Worm (Caenorhabditis elegans) whole organism, young adult: ENCODE results near the gene mtch-1.

Experiments used
- B0019.2 ChIP-seq: fragments of 200-800 bp; sonication (Bioruptor generic); conservative IDR thresholded peaks from 2 replicates; pipeline ENCODE4 v1.3.6; 2022; ENCODE audit warnings: missing genetic modification reagents, missing genetic modification characterization, missing compliant biosample characterization
- B0336.3 ChIP-seq: fragments of 200-800 bp; sonication (Bioruptor generic); IDR thresholded peaks from 2 replicates; pipeline ENCODE4 v1.3.6; 2022; ENCODE audit warnings: missing genetic modification characterization, missing compliant biosample characterization
- F10E7.11 ChIP-seq: sonication (generic microtip); optimal IDR thresholded peaks from 2 replicates; lab custom pipeline; 2017; ENCODE audit warnings: mild to moderate bottlenecking, missing genetic modification characterization, moderate library complexity, missing compliant biosample characterization
- F22D6.2 ChIP-seq: sonication (generic microtip); optimal IDR thresholded peaks from 2 replicates; lab custom pipeline; 2016; ENCODE audit warnings: mild to moderate bottlenecking, missing genetic modification characterization, missing compliant biosample characterization
- F23B12.7 ChIP-seq: sonication (generic microtip); optimal IDR thresholded peaks from 2 replicates; lab custom pipeline; 2017; ENCODE audit warnings: missing genetic modification characterization, mild to moderate bottlenecking, missing compliant biosample characterization, antibody characterized with exemption, moderate library complexity; ENCODE audit not compliant: insufficient read depth
- F37B4.10 ChIP-seq: fragments of 200-800 bp; sonication (Bioruptor generic); IDR thresholded peaks from 2 replicates; pipeline ENCODE4 v1.3.6; 2022; ENCODE audit warnings: missing genetic modification characterization, missing compliant biosample characterization
- F39B2.1 ChIP-seq: fragments of 200-800 bp; sonication (Bioruptor generic); IDR thresholded peaks from 2 replicates; pipeline ENCODE4 v1.3.6; 2022; ENCODE audit warnings: missing genetic modification reagents, missing genetic modification characterization, missing compliant biosample characterization
- Y56A3A.18 ChIP-seq: fragments of 200-800 bp; sonication (Bioruptor generic); IDR thresholded peaks from 2 replicates; pipeline ENCODE4 v1.3.6; 2022; ENCODE audit warnings: missing genetic modification reagents, missing genetic modification characterization, missing compliant biosample characterization
- ama-1 ChIP-seq, 3 experiments: fragments of 150-350 bp in 1 of 3; sonication (generic microtip) in 2 of 3; optimal IDR thresholded peaks; 2 replicates each; lab custom pipeline; 2014 to 2018; ENCODE audit warnings: missing biosample characterization in 2 of 3, missing genetic modification characterization in 2 of 3, missing genetic modification reagents in 2 of 3
- aptf-2 ChIP-seq: fragments of 200-800 bp; sonication (Bioruptor generic); conservative IDR thresholded peaks from 2 replicates; pipeline ENCODE4 v1.3.6; 2022; ENCODE audit warnings: missing genetic modification reagents, missing genetic modification characterization, missing compliant biosample characterization
- athp-1 ChIP-seq: sonication (generic microtip); optimal IDR thresholded peaks from 2 replicates; lab custom pipeline; 2017; ENCODE audit warnings: mild to moderate bottlenecking, missing genetic modification characterization, missing compliant biosample characterization
- attf-5 ChIP-seq: fragments of 200-800 bp; sonication (Bioruptor generic); optimal IDR thresholded peaks from 2 replicates; lab custom pipeline; 2018; ENCODE audit warnings: mild to moderate bottlenecking, missing genetic modification characterization, missing compliant biosample characterization
- attf-6 ChIP-seq: fragments of 200-800 bp; sonication (Bioruptor generic); IDR thresholded peaks from 2 replicates; pipeline ENCODE4 v1.3.6; 2022; ENCODE audit warnings: missing genetic modification reagents, missing genetic modification characterization, missing compliant biosample characterization
- cebp-1 ChIP-seq, 2 experiments: fragments of 200-800 bp in 1 of 2; sonication (Bioruptor generic) in 1 of 2; sonication (generic microtip) in 1 of 2; IDR thresholded peaks in 1 of 2; optimal IDR thresholded peaks in 1 of 2; 2 replicates each; pipeline versions ENCODE4 v1.3.6 to Lab custom; 2017 to 2022; ENCODE audit warnings: missing compliant biosample characterization in 2 of 2, missing genetic modification characterization in 2 of 2, mild to moderate bottlenecking in 1 of 2, missing genetic modification reagents in 1 of 2, moderate library complexity in 1 of 2
- ceh-58 ChIP-seq: fragments of 200-800 bp; sonication (Bioruptor generic); IDR thresholded peaks from 2 replicates; pipeline ENCODE4 v1.3.6; 2022; ENCODE audit warnings: missing genetic modification characterization, missing compliant biosample characterization
- die-1 ChIP-seq: sonication (generic microtip); optimal IDR thresholded peaks from 2 replicates; lab custom pipeline; 2016; ENCODE audit warnings: missing genotype, mild to moderate bottlenecking, missing genetic modification characterization, missing compliant biosample characterization
- efl-1 ChIP-seq: fragments of 150-350 bp; optimal IDR thresholded peaks from 2 replicates; lab custom pipeline; 2014; ENCODE audit warnings: missing biosample characterization, missing genetic modification reagents, missing genetic modification characterization
- egl-18 ChIP-seq: fragments of 200-800 bp; sonication (Bioruptor generic); IDR thresholded peaks from 2 replicates; pipeline ENCODE4 v1.3.6; 2022; ENCODE audit warnings: missing genetic modification reagents, missing genetic modification characterization, missing compliant biosample characterization
- ekl-4 ChIP-seq: fragments of 200-800 bp; sonication (Bioruptor generic); IDR thresholded peaks from 2 replicates; pipeline ENCODE4 v1.3.6; 2022; ENCODE audit warnings: missing genetic modification reagents, missing genetic modification characterization, missing compliant biosample characterization
- fkh-3 ChIP-seq: sonication (generic microtip); optimal IDR thresholded peaks from 2 replicates; lab custom pipeline; 2016; ENCODE audit warnings: mild to moderate bottlenecking, missing genetic modification characterization, missing compliant biosample characterization
- gei-17 ChIP-seq: fragments of 200-800 bp; sonication (Bioruptor generic); optimal IDR thresholded peaks from 2 replicates; lab custom pipeline; 2018; ENCODE audit warnings: mild to moderate bottlenecking, missing genetic modification characterization, missing compliant biosample characterization
- hlh-12 ChIP-seq: sonication (generic microtip); optimal IDR thresholded peaks from 2 replicates; lab custom pipeline; 2016; ENCODE audit warnings: missing genetic modification characterization, missing compliant biosample characterization
- hrde-1 ChIP-seq: sonication (generic microtip); optimal IDR thresholded peaks from 2 replicates; lab custom pipeline; 2016; ENCODE audit warnings: missing genetic modification characterization, mild to moderate bottlenecking, missing compliant biosample characterization, moderate library complexity, missing genotype, missing genetic modification reagents, borderline replicate concordance
- let-526 ChIP-seq: fragments of 200-800 bp; sonication (Bioruptor generic); IDR thresholded peaks from 2 replicates; pipeline ENCODE4 v1.3.6; 2022; ENCODE audit warnings: missing genetic modification reagents, missing genetic modification characterization, missing compliant biosample characterization
- madf-6 ChIP-seq: fragments of 200-800 bp; sonication (Bioruptor generic); IDR thresholded peaks from 2 replicates; pipeline ENCODE4 v1.3.6; 2022; ENCODE audit warnings: missing genetic modification reagents, missing genetic modification characterization, missing compliant biosample characterization
- mcd-1 ChIP-seq: fragments of 200-800 bp; sonication (Bioruptor generic); IDR thresholded peaks from 2 replicates; pipeline ENCODE4 v1.3.6; 2022; ENCODE audit warnings: missing genetic modification reagents, missing genetic modification characterization, missing compliant biosample characterization
- nfya-2 ChIP-seq: fragments of 200-800 bp; sonication (Bioruptor generic); IDR thresholded peaks from 2 replicates; pipeline ENCODE4 v1.3.6; 2022; ENCODE audit warnings: missing genetic modification reagents, missing genetic modification characterization, missing compliant biosample characterization
- nhr-120 ChIP-seq: fragments of 200-800 bp; sonication (Bioruptor generic); IDR thresholded peaks from 2 replicates; pipeline ENCODE4 v1.3.6; 2022; ENCODE audit warnings: missing genetic modification characterization, missing compliant biosample characterization
- pbrm-1 ChIP-seq: fragments of 200-800 bp; sonication (Bioruptor generic); IDR thresholded peaks from 2 replicates; pipeline ENCODE4 v1.3.6; 2022; ENCODE audit warnings: missing genetic modification reagents, missing genetic modification characterization, missing compliant biosample characterization
- pha-4 ChIP-seq: fragments of 150-350 bp; sonication (generic microtip); optimal IDR thresholded peaks from 2 replicates; lab custom pipeline; 2014; ENCODE audit warnings: missing biosample characterization, missing genetic modification reagents, missing genetic modification characterization
- rpc-1 ChIP-seq, 2 experiments: fragments of 150-350 bp in 1 of 2; sonication (generic microtip) in 1 of 2; optimal IDR thresholded peaks; 2 replicates each; lab custom pipeline; 2014 to 2018; ENCODE audit warnings: missing biosample characterization in 1 of 2, missing genetic modification characterization in 1 of 2, missing genetic modification reagents in 1 of 2, missing genotype in 1 of 2
- snpc-1.1 ChIP-seq: sonication (generic microtip); optimal IDR thresholded peaks from 2 replicates; lab custom pipeline; 2017; ENCODE audit warnings: missing genetic modification characterization, mild to moderate bottlenecking, missing compliant biosample characterization, antibody characterized with exemption, moderate library complexity, missing genotype, missing genetic modification reagents; ENCODE audit not compliant: insufficient read depth
- snpc-4 ChIP-seq, 5 experiments: fragments of 150-350 bp in 1 of 5; sonication (generic microtip) in 4 of 5; optimal IDR thresholded peaks; 2 replicates each; lab custom pipeline; 2014 to 2018; ENCODE audit warnings: missing genetic modification characterization in 5 of 5, missing biosample characterization in 3 of 5, antibody characterized with exemption in 2 of 5, mild to moderate bottlenecking in 2 of 5, missing compliant biosample characterization in 2 of 5, missing genotype in 2 of 5, moderate library complexity in 2 of 5, missing genetic modification reagents in 1 of 5
- somi-1 ChIP-seq: fragments of 200-800 bp; sonication (Bioruptor generic); optimal IDR thresholded peaks from 2 replicates; lab custom pipeline; 2018; ENCODE audit warnings: mild to moderate bottlenecking, missing genetic modification characterization, missing compliant biosample characterization
- tbp1 ChIP-seq: fragments of 200-800 bp; sonication (Bioruptor generic); optimal IDR thresholded peaks from 2 replicates; lab custom pipeline; 2018; ENCODE audit warnings: mild to moderate bottlenecking, missing genetic modification characterization, missing compliant biosample characterization
- unc-62 ChIP-seq: fragments of 150-350 bp; optimal IDR thresholded peaks from 2 replicates; lab custom pipeline; 2014; ENCODE audit warnings: missing biosample characterization, missing genetic modification reagents, missing genetic modification characterization
- ztf-22 ChIP-seq: fragments of 200-800 bp; sonication (Bioruptor generic); optimal IDR thresholded peaks from 2 replicates; lab custom pipeline; 2018; ENCODE audit warnings: mild to moderate bottlenecking, missing genetic modification characterization, moderate library complexity, missing compliant biosample characterization
- ztf-25 ChIP-seq: fragments of 200-800 bp; sonication (Bioruptor generic); IDR thresholded peaks from 2 replicates; pipeline ENCODE4 v1.3.6; 2022; ENCODE audit warnings: missing genetic modification reagents, missing genetic modification characterization, missing compliant biosample characterization
- ztf-28 ChIP-seq: fragments of 200-800 bp; sonication (Bioruptor generic); IDR thresholded peaks from 2 replicates; pipeline ENCODE4 v1.3.6; 2022; ENCODE audit warnings: missing genetic modification reagents, missing genetic modification characterization, missing compliant biosample characterization

The mtch-1 gene

DNA sequence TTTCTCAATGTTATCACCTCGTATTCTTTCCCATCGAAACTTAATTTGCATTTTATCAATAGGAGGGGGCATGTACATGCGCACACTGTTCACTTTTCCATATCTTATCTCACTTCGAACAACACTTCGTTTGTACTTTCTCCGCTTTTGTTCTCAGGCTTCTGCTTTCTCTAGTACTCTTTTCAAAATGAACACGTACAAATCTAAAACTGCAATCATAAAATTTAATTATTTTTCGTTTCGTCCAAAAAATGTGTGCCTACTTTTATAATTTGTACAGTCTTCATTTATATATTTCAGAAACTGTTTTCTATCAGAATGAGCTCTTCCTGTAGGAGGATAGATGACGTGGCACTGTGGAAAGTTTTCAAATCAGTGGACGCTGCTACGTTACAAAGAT is 24.7 kb upstream of the mtch-1 start, which contains the start of gene C07D10.1:
C07D10.1 (plus strand) TSS at position 301 of the 400 bp plus-strand sequence.
- TF ChIP-seq gei-17 (GFP tag; lab: Kevin White, UChicago) (no peak), cebp-1 (GFP tag; IDR thresholded peaks at IDR 0.05; lab: Robert Waterston, UW) (no peak), cebp-1 (tag; optimal IDR thresholded peaks at IDR 0.05; lab: Kevin White, UChicago) (no peak), F22D6.2 (tag; lab: Kevin White, UChicago) (no peak), let-526 (GFP tag; lab: Robert Waterston, UW) (no peak), pbrm-1 (GFP tag; lab: Robert Waterston, UW) (no peak), die-1 (tag; lab: Kevin White, UChicago) (no peak), athp-1 (no peak), F37B4.10 (no peak), ekl-4 (GFP tag; lab: Robert Waterston, UW) (no peak)
- TF ChIP-seq, all 124 proteins: peak for 0

DNA sequence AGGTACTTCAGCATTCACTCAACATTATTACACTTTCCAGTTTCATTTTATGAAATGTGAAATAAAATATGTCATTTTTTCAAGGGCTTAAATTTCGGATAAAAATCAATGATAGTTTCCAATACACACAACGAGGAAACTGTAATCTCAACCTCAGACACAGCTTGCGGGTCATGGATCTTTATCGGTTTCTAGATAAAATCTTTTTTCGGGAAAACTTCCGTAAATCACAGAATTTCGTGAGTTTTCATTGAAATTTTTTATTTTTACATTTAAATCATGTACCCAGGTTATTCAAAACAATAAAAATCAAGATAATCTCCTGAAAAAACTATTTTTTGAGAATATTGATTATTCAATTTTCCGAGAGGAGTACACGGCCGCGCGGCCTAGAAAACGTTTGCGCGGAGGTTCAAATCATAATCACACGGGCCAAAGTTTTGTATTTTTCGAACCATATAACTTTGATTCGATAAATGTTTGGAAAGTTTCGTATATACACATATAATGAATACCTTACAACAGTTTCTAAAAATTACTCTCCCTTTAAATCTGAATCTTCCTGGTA is 23.4 kb upstream of the mtch-1 start:
- TF ChIP-seq cebp-1 (GFP tag; IDR thresholded peaks at IDR 0.05; lab: Robert Waterston, UW) (no peak), cebp-1 (tag; optimal IDR thresholded peaks at IDR 0.05; lab: Kevin White, UChicago) (peak; percentile 29), mcd-1 (GFP tag; lab: Robert Waterston, UW) (no peak), F23B12.7 (no peak), F22D6.2 (tag; lab: Kevin White, UChicago) (no peak), egl-18 (GFP tag; lab: Robert Waterston, UW) (no peak), B0019.2 (GFP tag; lab: Robert Waterston, UW) (no peak), attf-5 (GFP tag; lab: Kevin White, UChicago) (no peak), Y56A3A.18 (GFP tag; lab: Robert Waterston, UW) (no peak), pha-4 (no peak), madf-6 (GFP tag; lab: Robert Waterston, UW) (0 out of 2 replicates have a peak, but pooled peaks have one; percentile 17), ztf-22 (GFP tag; lab: Kevin White, UChicago) (no peak), aptf-2 (no peak), ztf-25 (GFP tag; lab: Robert Waterston, UW) (no peak), attf-6 (no peak), ceh-58 (GFP tag; lab: Robert Waterston, UW) (no peak), ztf-28 (GFP tag; lab: Robert Waterston, UW) (no peak), F39B2.1 (GFP tag; lab: Robert Waterston, UW) (no peak), F10E7.11 (no peak), B0336.3 (no peak), hlh-12 (no peak), somi-1 (no peak), ama-1 (optimal IDR thresholded peaks at IDR 0.05; lab: Kevin White, UChicago) (no peak), ama-1 (GFP tag; optimal IDR thresholded peaks at IDR 0.05; lab: Kevin White, UChicago) (peak in 1 of 2 experiments; percentile 13), snpc-1.1 (tag; lab: Kevin White, UChicago) (no peak), unc-62 (GFP tag; lab: Kevin White, UChicago) (no peak), nhr-120 (GFP tag; lab: Robert Waterston, UW) (no peak), efl-1 (GFP tag; lab: Kevin White, UChicago) (peak; percentile 8), snpc-4 (GFP tag; optimal IDR thresholded peaks at IDR 0.05; lab: Kevin White, UChicago) (no peak), snpc-4 (tag; optimal IDR thresholded peaks at IDR 0.05; lab: Kevin White, UChicago) (peak in 2 of 4 experiments; percentile 8 to 18), fkh-3 (no peak)

DNA sequence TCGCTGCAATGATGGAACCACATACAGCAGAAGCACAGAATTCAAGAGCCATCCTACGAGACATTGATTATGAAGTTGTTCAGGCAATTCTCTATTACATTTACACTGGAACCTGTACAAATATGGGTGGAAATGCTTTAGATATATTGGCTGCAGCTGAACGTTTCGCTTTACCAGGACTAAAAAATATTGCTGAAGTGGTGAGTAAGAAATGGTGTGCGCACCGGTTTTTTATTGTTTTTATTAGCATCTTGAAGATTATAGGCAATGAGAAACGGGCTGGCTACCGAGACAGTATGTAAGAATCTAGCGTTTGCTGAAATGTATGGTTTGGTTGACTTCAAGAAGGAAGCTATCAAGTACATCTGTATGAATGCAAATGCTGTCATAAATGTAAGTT is 22.1 kb upstream of the mtch-1 start:
- TF ChIP-seq hrde-1 (tag; lab: Kevin White, UChicago) (no peak), tbp1 (GFP tag; lab: Kevin White, UChicago) (no peak), pbrm-1 (GFP tag; lab: Robert Waterston, UW) (no peak), rpc-1 (optimal IDR thresholded peaks at IDR 0.05; lab: Kevin White, UChicago) (no peak), rpc-1 (tag; optimal IDR thresholded peaks at IDR 0.05; lab: Kevin White, UChicago) (no peak), nfya-2 (GFP tag; lab: Robert Waterston, UW) (no peak)
